Fruit fly (Drosophila melanogaster) whole organism, pupa: ENCODE data around the gene Mtr3.

Experiments used
- CG12605 ChIP-seq: fragments of 200-800 bp; sonication (Bioruptor generic); IDR thresholded peaks from 2 replicates; pipeline ENCODE4 v1.3.6; 2022; ENCODE audit warnings: missing biosample characterization, missing genetic modification characterization
- CG17806 ChIP-seq: fragments of 200-800 bp; sonication (Bioruptor generic); optimal IDR thresholded peaks from 2 replicates; lab custom pipeline; 2018; ENCODE audit warnings: missing biosample characterization, mild to moderate bottlenecking, missing genetic modification characterization, moderate library complexity
- CG32121 ChIP-seq: fragments of 200-800 bp; sonication (Bioruptor generic); IDR thresholded peaks from 2 replicates; pipeline ENCODE4 v1.3.6; 2022; ENCODE audit warnings: missing biosample characterization, missing genetic modification characterization
- CG4496 ChIP-seq: fragments of 200-800 bp; sonication (Bioruptor generic); IDR thresholded peaks from 3 replicates; pipeline ENCODE4 v1.3.6; 2022; ENCODE audit warnings: missing biosample characterization, missing genetic modification characterization
- CG8159 ChIP-seq: fragments of 200-800 bp; sonication (Bioruptor generic); optimal IDR thresholded peaks from 3 replicates; lab custom pipeline; 2018; ENCODE audit warnings: missing biosample characterization, mild to moderate bottlenecking, missing genetic modification characterization, moderate library complexity
- CG9948 ChIP-seq: fragments of 200-800 bp; sonication (Bioruptor generic); optimal IDR thresholded peaks from 2 replicates; lab custom pipeline; 2018; ENCODE audit warnings: missing biosample characterization, mild to moderate bottlenecking, missing genetic modification characterization, moderate library complexity
- EcR ChIP-seq: fragments of 200-800 bp; sonication (Bioruptor generic); optimal IDR thresholded peaks from 3 replicates; lab custom pipeline; 2019; ENCODE audit warnings: missing biosample characterization, missing genetic modification characterization, mild to moderate bottlenecking, moderate library complexity, missing genetic modification reagents
- Pif1A ChIP-seq: fragments of 200-800 bp; sonication (Bioruptor generic); optimal IDR thresholded peaks from 3 replicates; lab custom pipeline; 2016; ENCODE audit warnings: missing biosample characterization, missing genetic modification characterization
- Pif1B ChIP-seq: fragments of 200-800 bp; sonication (Bioruptor generic); optimal IDR thresholded peaks from 3 replicates; lab custom pipeline; 2016; ENCODE audit warnings: missing biosample characterization, missing genetic modification characterization
- Snoo ChIP-seq: fragments of 200-800 bp; sonication (Bioruptor generic); optimal IDR thresholded peaks from 3 replicates; lab custom pipeline; 2017; ENCODE audit warnings: missing biosample characterization, mild to moderate bottlenecking, missing genetic modification characterization, inconsistent platforms
- fd96Ca ChIP-seq: fragments of 200-800 bp; sonication (Bioruptor generic); IDR thresholded peaks from 3 replicates; pipeline ENCODE4 v1.3.6; 2022; ENCODE audit warnings: missing biosample characterization, missing genetic modification characterization
- gl ChIP-seq: fragments of 200-800 bp; sonication (Bioruptor generic); optimal IDR thresholded peaks from 2 replicates; lab custom pipeline; 2018; ENCODE audit warnings: missing biosample characterization, mild to moderate bottlenecking, missing genetic modification characterization
- rn ChIP-seq: fragments of 200-800 bp; sonication (Bioruptor generic); IDR thresholded peaks from 2 replicates; pipeline ENCODE4 v1.3.6; 2022; ENCODE audit warnings: missing biosample characterization, missing genetic modification characterization

- no peak for TF ChIP-seq EcR (GFP tag; lab: Kevin White, UChicago)
- TF ChIP-seq rn: no peak
- peak; percentile 41; the same call in 1 of the 3 replicates for TF ChIP-seq fd96Ca (GFP tag; lab: Robert Waterston, UW)
- TF ChIP-seq Pif1B (GFP tag; lab: Kevin White, UChicago): peak; percentile 16
- no peak for TF ChIP-seq CG17806 (tag; lab: Kevin White, UChicago)
- peak; percentile 65; the same call in 2 of the 3 replicates for TF ChIP-seq CG4496 (GFP tag; lab: Robert Waterston, UW)
- no peak for TF ChIP-seq CG32121 (GFP tag; lab: Robert Waterston, UW)
- TF ChIP-seq Snoo (tag; lab: Kevin White, UChicago): no peak
- TF ChIP-seq CG12605 (GFP tag; lab: Robert Waterston, UW): peak; percentile 11; the same call in 1 of the 2 replicates
- TF ChIP-seq CG8159 (tag; lab: Kevin White, UChicago): peak; percentile 32
- TF ChIP-seq CG9948 (tag; lab: Kevin White, UChicago): no peak
- peak; percentile 28 for TF ChIP-seq Pif1A
- TF ChIP-seq gl (tag; lab: Kevin White, UChicago): no peak
Measured at dm6 chr3L:19905427-19905826, 8.1 kb downstream of the Mtr3 start.
